Fruit fly (Drosophila melanogaster) whole organism, embryonic: ENCODE data around the gene CG32767.

Experiments used
- Antp ChIP-seq: fragments of 200-800 bp; sonication (Bioruptor generic); optimal IDR thresholded peaks from 3 replicates; lab custom pipeline; 2016; ENCODE audit warnings: missing biosample characterization, missing genetic modification characterization
- BEAF-32 ChIP-seq: fragments of 200-800 bp; sonication (Bioruptor generic); optimal IDR thresholded peaks from 3 replicates; lab custom pipeline; 2017; ENCODE audit warnings: missing biosample characterization, missing genetic modification characterization, mild to moderate bottlenecking, moderate library complexity, missing genetic modification reagents
- CG12744 ChIP-seq: fragments of 200-800 bp; sonication (Bioruptor generic); optimal IDR thresholded peaks from 2 replicates; lab custom pipeline; 2016; ENCODE audit warnings: missing biosample characterization, missing genetic modification characterization
- CG13424 ChIP-seq: fragments of 200-800 bp; sonication (Bioruptor generic); optimal IDR thresholded peaks from 2 replicates; lab custom pipeline; 2019; ENCODE audit warnings: missing biosample characterization, mild to moderate bottlenecking, missing genetic modification characterization, moderate library complexity
- CG17829 ChIP-seq: fragments of 200-800 bp; optimal IDR thresholded peaks from 2 replicates; lab custom pipeline; 2019; ENCODE audit warnings: missing biosample characterization, mild to moderate bottlenecking, missing genetic modification characterization, moderate library complexity
- CG18619 ChIP-seq: fragments of 200-800 bp; sonication (Bioruptor generic); optimal IDR thresholded peaks from 3 replicates; lab custom pipeline; 2017; ENCODE audit warnings: missing biosample characterization, mild to moderate bottlenecking, missing genetic modification characterization
- CG2199 ChIP-seq: fragments of 200-800 bp; sonication (Bioruptor generic); IDR thresholded peaks from 3 replicates; pipeline ENCODE4 v1.3.6; 2022; ENCODE audit warnings: missing biosample characterization, missing genetic modification characterization
- CG3281 ChIP-seq: fragments of 200-800 bp; sonication (Bioruptor generic); optimal IDR thresholded peaks from 3 replicates; lab custom pipeline; 2017; ENCODE audit warnings: missing biosample characterization, mild to moderate bottlenecking, missing genetic modification characterization
- CG33557 ChIP-seq: fragments of 200-800 bp; sonication (Bioruptor generic); optimal IDR thresholded peaks from 2 replicates; lab custom pipeline; 2019; ENCODE audit warnings: missing biosample characterization, mild to moderate bottlenecking, missing genetic modification characterization, moderate library complexity
- CG4282 ChIP-seq: fragments of 200-800 bp; sonication (Bioruptor generic); optimal IDR thresholded peaks from 2 replicates; lab custom pipeline; 2016; ENCODE audit warnings: missing biosample characterization, missing genetic modification characterization
- CG4360 ChIP-seq: fragments of 200-800 bp; sonication (Bioruptor generic); IDR thresholded peaks from 2 replicates; pipeline ENCODE4 v1.3.6; 2022; ENCODE audit warnings: missing biosample characterization, missing genetic modification characterization
- CG4707 ChIP-seq: fragments of 200-800 bp; sonication (Bioruptor generic); optimal IDR thresholded peaks from 2 replicates; lab custom pipeline; 2018; ENCODE audit warnings: missing biosample characterization, mild to moderate bottlenecking, missing genetic modification characterization, moderate library complexity
- CG4730 ChIP-seq: fragments of 200-800 bp; sonication (Bioruptor generic); IDR thresholded peaks from 2 replicates; pipeline ENCODE4 v1.3.6; 2022; ENCODE audit warnings: missing biosample characterization, missing genetic modification characterization
- CG7372 ChIP-seq: fragments of 200-800 bp; sonication (Bioruptor generic); IDR thresholded peaks from 2 replicates; pipeline ENCODE4 v1.3.6; 2022; ENCODE audit warnings: missing biosample characterization, missing genetic modification characterization
- CG8388 ChIP-seq: fragments of 200-800 bp; sonication (Bioruptor generic); optimal IDR thresholded peaks from 2 replicates; lab custom pipeline; 2019; ENCODE audit warnings: missing biosample characterization, mild to moderate bottlenecking, missing genetic modification characterization, moderate library complexity
- D ChIP-seq, 2 experiments: fragments of 200-800 bp in 1 of 2; fragments of >200 bp in 1 of 2; sonication (Bioruptor generic) in 1 of 2; optimal IDR thresholded peaks; 2 replicates in 1 of 2; 3 replicates in 1 of 2; lab custom pipeline; 2017; ENCODE audit warnings: mild to moderate bottlenecking in 1 of 2, missing biosample characterization in 1 of 2, missing genetic modification characterization in 1 of 2, missing genetic modification reagents in 1 of 2
- Dbx ChIP-seq: fragments of 200-800 bp; sonication (Bioruptor generic); IDR thresholded peaks from 3 replicates; pipeline ENCODE4 v1.3.6; 2022; ENCODE audit warnings: missing biosample characterization, missing genetic modification characterization
- Dfd ChIP-seq, 2 experiments: fragments of >200 bp; optimal IDR thresholded peaks; 2 replicates each; lab custom pipeline; 2017; ENCODE audit warnings: missing biosample characterization in 2 of 2, missing genetic modification characterization in 2 of 2
- Dip3 ChIP-seq: fragments of 200-800 bp; sonication (Bioruptor generic); optimal IDR thresholded peaks from 3 replicates; lab custom pipeline; 2016; ENCODE audit warnings: missing biosample characterization, missing genetic modification characterization
- Hand ChIP-seq: fragments of 200-800 bp; sonication (Bioruptor generic); optimal IDR thresholded peaks from 2 replicates; lab custom pipeline; 2017; ENCODE audit warnings: mild to moderate bottlenecking, missing biosample characterization, missing genetic modification reagents, missing genetic modification characterization
- Hey ChIP-seq: fragments of 200-800 bp; sonication (Bioruptor generic); optimal IDR thresholded peaks from 3 replicates; lab custom pipeline; 2018; ENCODE audit warnings: missing biosample characterization, mild to moderate bottlenecking, missing genetic modification characterization
- Kr ChIP-seq: fragments of 200-800 bp; sonication (Bioruptor generic); optimal IDR thresholded peaks from 2 replicates; lab custom pipeline; 2017; ENCODE audit warnings: missing biosample characterization, mild to moderate bottlenecking, missing genetic modification characterization
- Optix ChIP-seq: fragments of 200-800 bp; sonication (Bioruptor generic); IDR thresholded peaks from 3 replicates; pipeline ENCODE4 v1.3.6; 2022; ENCODE audit warnings: missing biosample characterization, missing genetic modification characterization
- PHDP ChIP-seq: fragments of 200-800 bp; sonication (Bioruptor generic); optimal IDR thresholded peaks from 3 replicates; lab custom pipeline; 2018; ENCODE audit warnings: missing biosample characterization, mild to moderate bottlenecking, missing genetic modification characterization, moderate library complexity
- Pdp1 ChIP-seq, 2 experiments: fragments of 200-800 bp; sonication (Bioruptor generic); optimal IDR thresholded peaks; 3 replicates each; lab custom pipeline; 2016; ENCODE audit warnings: missing biosample characterization in 2 of 2, missing genetic modification characterization in 2 of 2, mild to moderate bottlenecking in 1 of 2, moderate library complexity in 1 of 2
- Ravus ChIP-seq: fragments of 200-800 bp; sonication (Bioruptor generic); IDR thresholded peaks from 2 replicates; pipeline ENCODE4 v1.3.6; 2022; ENCODE audit warnings: missing biosample characterization, missing genetic modification characterization
- Side ChIP-seq: fragments of 200-800 bp; sonication (Bioruptor generic); optimal IDR thresholded peaks from 2 replicates; lab custom pipeline; 2016; ENCODE audit warnings: missing biosample characterization, missing genetic modification characterization
- Sox100B ChIP-seq: fragments of 200-800 bp; sonication (Bioruptor generic); optimal IDR thresholded peaks from 3 replicates; lab custom pipeline; 2018; ENCODE audit warnings: missing biosample characterization, mild to moderate bottlenecking, missing genetic modification characterization
- Sry-β ChIP-seq: fragments of 200-800 bp; sonication (Bioruptor generic); optimal IDR thresholded peaks from 2 replicates; lab custom pipeline; 2018; ENCODE audit warnings: missing biosample characterization, mild to moderate bottlenecking, missing genetic modification characterization, moderate library complexity
- Xbp1 ChIP-seq: fragments of 200-800 bp; sonication (Bioruptor generic); optimal IDR thresholded peaks from 3 replicates; lab custom pipeline; 2016; ENCODE audit warnings: missing biosample characterization, mild to moderate bottlenecking, missing genetic modification characterization
- Xrp1 ChIP-seq: fragments of 200-800 bp; sonication (Bioruptor generic); IDR thresholded peaks from 2 replicates; pipeline ENCODE4 v1.3.6; 2022; ENCODE audit warnings: missing biosample characterization, missing genetic modification characterization
- ab ChIP-seq: fragments of 200-800 bp; sonication (Bioruptor generic); optimal IDR thresholded peaks from 2 replicates; lab custom pipeline; 2016; ENCODE audit warnings: missing biosample characterization, missing genetic modification characterization
- amos ChIP-seq: fragments of 200-800 bp; sonication (Bioruptor generic); IDR thresholded peaks from 2 replicates; pipeline ENCODE4 v1.3.6; 2022; ENCODE audit warnings: missing biosample characterization, missing genetic modification characterization; ENCODE audit not compliant: partially characterized antibody
- az2 ChIP-seq: fragments of 200-800 bp; sonication (Bioruptor generic); optimal IDR thresholded peaks from 3 replicates; lab custom pipeline; 2016; ENCODE audit warnings: missing biosample characterization, missing genetic modification characterization
- cato ChIP-seq: fragments of 200-800 bp; sonication (Bioruptor generic); optimal IDR thresholded peaks from 2 replicates; lab custom pipeline; 2016; ENCODE audit warnings: missing biosample characterization, missing genetic modification characterization, borderline replicate concordance
- crp ChIP-seq, 2 experiments: fragments of 200-800 bp; sonication (Bioruptor generic); optimal IDR thresholded peaks; 2 replicates in 1 of 2; 3 replicates in 1 of 2; lab custom pipeline; 2017; ENCODE audit warnings: missing biosample characterization in 2 of 2, missing genetic modification characterization in 2 of 2, mild to moderate bottlenecking in 1 of 2, moderate library complexity in 1 of 2
- dmrt99B ChIP-seq: fragments of 200-800 bp; sonication (Bioruptor generic); optimal IDR thresholded peaks from 2 replicates; lab custom pipeline; 2018; ENCODE audit warnings: missing biosample characterization, mild to moderate bottlenecking, missing genetic modification characterization, moderate library complexity
- fd96Cb ChIP-seq: fragments of 200-800 bp; sonication (Bioruptor generic); optimal IDR thresholded peaks from 2 replicates; lab custom pipeline; 2018; ENCODE audit warnings: missing biosample characterization, mild to moderate bottlenecking, missing genetic modification characterization, moderate library complexity
- fru ChIP-seq: fragments of >200 bp; optimal IDR thresholded peaks from 2 replicates; lab custom pipeline; 2017
- fu2 ChIP-seq: fragments of 200-800 bp; sonication (Bioruptor generic); optimal IDR thresholded peaks from 2 replicates; lab custom pipeline; 2016; ENCODE audit warnings: missing biosample characterization, missing genetic modification characterization
- inv ChIP-seq: fragments of 200-800 bp; sonication (Bioruptor generic); IDR thresholded peaks from 2 replicates; pipeline ENCODE4 v1.3.6; 2022; ENCODE audit warnings: missing biosample characterization, missing genetic modification characterization; ENCODE audit not compliant: partially characterized antibody
- klu ChIP-seq: fragments of 200-800 bp; sonication (Bioruptor generic); IDR thresholded peaks from 2 replicates; pipeline ENCODE4 v1.3.6; 2022; ENCODE audit warnings: missing biosample characterization, missing genetic modification characterization
- knrl ChIP-seq: fragments of 200-800 bp; sonication (Bioruptor generic); IDR thresholded peaks from 3 replicates; pipeline ENCODE4 v1.3.6; 2022; ENCODE audit warnings: missing biosample characterization, missing genetic modification characterization; ENCODE audit not compliant: partially characterized antibody
- lilli ChIP-seq: fragments of 200-800 bp; sonication (Bioruptor generic); optimal IDR thresholded peaks from 3 replicates; lab custom pipeline; 2016; ENCODE audit warnings: missing biosample characterization, missing genetic modification characterization
- org-1 ChIP-seq: fragments of 200-800 bp; sonication (Bioruptor generic); optimal IDR thresholded peaks from 2 replicates; lab custom pipeline; 2017; ENCODE audit warnings: missing biosample characterization, missing genetic modification characterization
- otp ChIP-seq: fragments of 200-800 bp; sonication (Bioruptor generic); IDR thresholded peaks from 3 replicates; pipeline ENCODE4, ENCODE4 v1.3.6; 2022; ENCODE audit warnings: missing biosample characterization, missing genetic modification characterization
- pb ChIP-seq: fragments of 200-800 bp; sonication (Bioruptor generic); optimal IDR thresholded peaks from 3 replicates; lab custom pipeline; 2016; ENCODE audit warnings: missing biosample characterization, missing genetic modification characterization
- tll ChIP-seq, 2 experiments: fragments of 200-800 bp in 1 of 2; fragments of >200 bp in 1 of 2; sonication (Bioruptor generic) in 1 of 2; optimal IDR thresholded peaks; 2 replicates each; lab custom pipeline; 2017 to 2019; ENCODE audit warnings: missing biosample characterization in 2 of 2, missing genetic modification characterization in 2 of 2, mild to moderate bottlenecking in 1 of 2, moderate library complexity in 1 of 2
- z ChIP-seq: fragments of 200-800 bp; sonication (Bioruptor generic); IDR thresholded peaks from 3 replicates; pipeline ENCODE4 v1.3.6; 2022; ENCODE audit warnings: missing biosample characterization, missing genetic modification characterization

The CG32767 gene

dm6 chrX:5083647-5084096 is 896 bp downstream of the CG32767 start (continued):
- TF ChIP-seq Xrp1 (GFP tag; lab: Robert Waterston, UW) (peak; percentile 98), ab (peak; percentile 86), crp (GFP tag; optimal IDR thresholded peaks at IDR 0.05; lab: Kevin White, UChicago) (peak in 1 of 2 experiments; percentile 59), Kr (GFP tag; lab: Kevin White, UChicago) (peak; percentile 40), CG7372 (GFP tag; lab: Robert Waterston, UW) (peak; percentile 94), org-1 (peak; percentile 93), BEAF-32 (no peak), Dfd (GFP tag; optimal IDR thresholded peaks at IDR 0.05; lab: Kevin White, UChicago) (no peak), CG4282 (GFP tag; lab: Kevin White, UChicago) (peak; percentile 96), tll (GFP tag; optimal IDR thresholded peaks at IDR 0.05; lab: Kevin White, UChicago) (peak in 1 of 2 experiments; percentile 31), PHDP (peak; percentile 89), pb (peak; percentile 92), fu2 (GFP tag; lab: Kevin White, UChicago) (peak; percentile 92), CG3281 (GFP tag; lab: Kevin White, UChicago) (peak; percentile 93), CG8388 (GFP tag; lab: Kevin White, UChicago) (peak; percentile 81), Dip3 (peak; percentile 94), Optix (GFP tag; lab: Robert Waterston, UW) (peak; percentile 98), CG13424 (tag; lab: Kevin White, UChicago) (peak; percentile 90), CG2199 (peak; percentile 97), fru (lab: Kevin White, UChicago) (no peak), Ravus (peak; percentile 89), Dbx (peak; percentile 96), Side (GFP tag; lab: Kevin White, UChicago) (peak; percentile 96), Pdp1 (GFP tag; optimal IDR thresholded peaks at IDR 0.05; lab: Kevin White, UChicago) (peak; percentile 95 to 96), knrl (peak; percentile 68), CG4707 (GFP tag; lab: Kevin White, UChicago) (peak; percentile 98), amos (GFP tag; lab: Robert Waterston, UW) (peak; percentile 32; the same call in 1 of the 2 replicates), CG12744 (GFP tag; lab: Kevin White, UChicago) (peak; percentile 90), Xbp1 (GFP tag; lab: Kevin White, UChicago) (peak; percentile 95), Antp (GFP tag; lab: Kevin White, UChicago) (peak; percentile 97), CG4730 (GFP tag; lab: Robert Waterston, UW) (peak; percentile 94), dmrt99B (peak; percentile 92), fd96Cb (peak; percentile 91), Hand (GFP tag; lab: Kevin White, UChicago) (peak; percentile 94), otp (GFP tag; lab: Robert Waterston, UW) (peak; percentile 98), CG33557 (GFP tag; lab: Kevin White, UChicago) (peak; percentile 77), Hey (tag; lab: Kevin White, UChicago) (peak; percentile 53), Sry-β (GFP tag; lab: Kevin White, UChicago) (peak; percentile 41), CG4360 (GFP tag; lab: Robert Waterston, UW) (peak; percentile 76), z (GFP tag; lab: Robert Waterston, UW) (peak; percentile 81), cato (GFP tag; lab: Kevin White, UChicago) (peak; percentile 72), az2 (GFP tag; lab: Kevin White, UChicago) (peak; percentile 93), klu (GFP tag; lab: Robert Waterston, UW) (peak; percentile 88), inv (GFP tag; lab: Robert Waterston, UW) (peak; percentile 50), D (optimal IDR thresholded peaks at IDR 0.05; lab: Kevin White, UChicago) (no peak), D (GFP tag; optimal IDR thresholded peaks at IDR 0.05; lab: Kevin White, UChicago) (peak; percentile 92), CG17829 (tag; lab: Kevin White, UChicago) (peak; percentile 93), CG18619 (peak; percentile 93), lilli (GFP tag; lab: Kevin White, UChicago) (peak; percentile 97), Sox100B (peak; percentile 86)
